Worm (Caenorhabditis elegans) whole organism, L2 larva: ENCODE results near the gene pals-19.
A peak's percentile ranks its signal among the peaks of the same experiment; 100 is the strongest.

ENCODE experiments used
- Y55F3AM.14 ChIP-seq: fragments of 200-800 bp; sonication (Bioruptor generic); optimal IDR thresholded peaks from 2 replicates; lab custom pipeline; 2018; ENCODE audit warnings: mild to moderate bottlenecking, missing genetic modification characterization, missing compliant biosample characterization
- ZK546.5 ChIP-seq: sonication (generic microtip); optimal IDR thresholded peaks from 2 replicates; lab custom pipeline; 2017; ENCODE audit warnings: missing biosample characterization, missing genetic modification characterization
- ama-1 ChIP-seq: fragments of 150-350 bp; optimal IDR thresholded peaks from 2 replicates; lab custom pipeline; 2018; ENCODE audit warnings: inconsistent platforms
- blmp-1 ChIP-seq: sonication (generic microtip); optimal IDR thresholded peaks from 2 replicates; lab custom pipeline; 2017; ENCODE audit warnings: missing genetic modification characterization, mild to moderate bottlenecking, missing compliant biosample characterization, antibody characterized with exemption, moderate library complexity; ENCODE audit not compliant: insufficient read depth
- egl-27 ChIP-seq: sonication (generic microtip); optimal IDR thresholded peaks from 3 replicates; lab custom pipeline; 2017; ENCODE audit warnings: missing biosample characterization, missing genetic modification reagents, missing genetic modification characterization
- fos-1 ChIP-seq: fragments of 150-350 bp; optimal IDR thresholded peaks from 2 replicates; lab custom pipeline; 2014; ENCODE audit warnings: missing biosample characterization, missing genetic modification characterization
- lin-13 ChIP-seq: fragments of 150-350 bp; optimal IDR thresholded peaks from 2 replicates; lab custom pipeline; 2014; ENCODE audit warnings: missing biosample characterization, missing genetic modification reagents, missing genetic modification characterization
- mdl-1 ChIP-seq, 2 experiments: fragments of 150-350 bp in 1 of 2; sonication (generic microtip) in 1 of 2; optimal IDR thresholded peaks; 2 replicates each; lab custom pipeline; 2017; ENCODE audit warnings: missing biosample characterization in 2 of 2, missing genetic modification characterization in 2 of 2
- nhr-237 ChIP-seq: fragments of 150-350 bp; optimal IDR thresholded peaks from 2 replicates; lab custom pipeline; 2014; ENCODE audit warnings: missing biosample characterization, missing genetic modification characterization
- nhr-77 ChIP-seq: fragments of 150-350 bp; optimal IDR thresholded peaks from 2 replicates; lab custom pipeline; 2014; ENCODE audit warnings: missing biosample characterization, missing genetic modification characterization
- unc-39 ChIP-seq: fragments of 150-350 bp; optimal IDR thresholded peaks from 2 replicates; lab custom pipeline; 2014; ENCODE audit warnings: missing biosample characterization, missing genetic modification characterization
- unc-62 ChIP-seq: fragments of 150-350 bp; optimal IDR thresholded peaks from 2 replicates; lab custom pipeline; 2014; ENCODE audit warnings: missing biosample characterization, missing genetic modification reagents, missing genetic modification characterization
- ztf-11 ChIP-seq: sonication (generic microtip); optimal IDR thresholded peaks from 2 replicates; lab custom pipeline; 2017; ENCODE audit warnings: missing biosample characterization, missing genetic modification characterization

DNA sequence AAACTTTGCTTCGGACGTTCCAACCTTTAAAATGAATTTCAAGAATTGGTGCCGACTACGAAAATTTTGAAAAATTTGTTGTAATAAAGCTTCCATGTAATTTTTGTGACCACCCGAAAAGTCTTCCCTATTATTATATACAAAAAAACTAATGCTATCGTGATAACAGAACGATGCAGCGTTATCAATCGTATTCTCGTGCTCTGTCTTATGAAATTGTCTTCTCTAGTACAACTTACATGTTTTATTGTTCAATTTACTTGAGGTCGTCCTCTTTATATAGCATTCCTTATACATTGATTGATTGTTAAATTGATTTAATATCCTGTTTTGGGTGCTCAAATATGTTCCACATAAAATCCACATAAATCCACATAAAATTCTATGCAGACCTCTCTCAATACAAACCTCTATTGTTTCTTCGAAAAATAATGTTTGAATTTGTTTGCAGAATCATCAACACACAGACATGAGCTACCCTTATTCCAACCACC, at the start of gene pals-19:
- TF ChIP-seq mdl-1 (tag; optimal IDR thresholded peaks at IDR 0.05; lab: Kevin White, UChicago) (no peak), nhr-237 (tag; lab: Kevin White, UChicago) (no peak), ZK546.5 (tag; lab: Kevin White, UChicago) (no peak), blmp-1 (tag; lab: Kevin White, UChicago) (no peak), egl-27 (no peak), nhr-77 (tag; lab: Kevin White, UChicago) (no peak), unc-62 (no peak), fos-1 (tag; lab: Kevin White, UChicago) (peak; percentile 82), Y55F3AM.14 (no peak), unc-39 (tag; lab: Kevin White, UChicago) (no peak), lin-13 (GFP tag; lab: Kevin White, UChicago) (no peak), ama-1 (lab: Kevin White, UChicago) (no peak), ztf-11 (tag; lab: Kevin White, UChicago) (no peak)
